Worm (Caenorhabditis elegans): ENCODE data around the gene msp-50.
A peak's percentile ranks its signal among the peaks of the same experiment; 100 is the strongest.

The msp-50 gene

DNA sequence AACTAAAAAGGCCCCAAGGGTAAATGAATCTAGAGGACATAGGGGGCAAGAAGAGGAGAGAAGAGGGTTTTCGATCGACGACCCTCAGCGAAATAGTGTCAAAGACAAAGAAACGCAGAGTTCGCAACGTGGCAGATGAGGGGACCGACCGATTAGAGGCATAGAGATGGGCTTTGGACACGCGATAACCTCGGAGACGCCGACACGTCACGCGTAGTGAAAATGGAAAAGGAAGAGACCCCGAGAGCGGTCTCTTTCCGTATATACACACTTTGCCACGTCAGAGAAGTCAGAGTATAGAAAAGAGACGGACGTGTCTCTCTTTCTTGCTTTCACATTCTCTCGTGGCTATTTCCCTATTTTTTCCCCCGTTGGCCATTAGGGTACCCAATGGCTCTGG is 18.1 kb upstream of the msp-50 start:
- TF ChIP-seq F13H6.1 (tag; optimal IDR thresholded peaks at IDR 0.05) (peak; percentile 80), ztf-1 (GFP tag; conservative IDR thresholded peaks at IDR 0.05) (no peak), mdl-1 (tag; optimal IDR thresholded peaks at IDR 0.05) (peak; percentile 75 to 85), nhr-23 (tag; optimal IDR thresholded peaks at IDR 0.05) (no peak), ztf-4 (tag; optimal IDR thresholded peaks at IDR 0.05) (no peak), nhr-12 (tag; optimal IDR thresholded peaks at IDR 0.05) (no peak), sma-9 (GFP tag; optimal IDR thresholded peaks at IDR 0.05) (peak; percentile 79), sma-9 (tag; optimal IDR thresholded peaks at IDR 0.05) (no peak), fos-1 (tag; optimal IDR thresholded peaks at IDR 0.05) (peak; percentile 48), sma-3 (GFP tag; optimal IDR thresholded peaks at IDR 0.05) (peak; percentile 22), C34F6.9 (tag; optimal IDR thresholded peaks at IDR 0.05) (peak; percentile 72), unc-55 (GFP tag; optimal IDR thresholded peaks at IDR 0.05) (peak; percentile 61), dmd-4 (tag; optimal IDR thresholded peaks at IDR 0.05) (no peak), ztf-11 (tag; optimal IDR thresholded peaks at IDR 0.05) (no peak), skn-1 (tag; optimal IDR thresholded peaks at IDR 0.05) (no peak), lin-39 (tag; optimal IDR thresholded peaks at IDR 0.05) (no peak), sem-4 (tag; optimal IDR thresholded peaks at IDR 0.05) (peak; percentile 56), alr-1 (tag; optimal IDR thresholded peaks at IDR 0.05) (no peak), zag-1 (tag; optimal IDR thresholded peaks at IDR 0.05) (peak; percentile 71), lin-11 (tag; optimal IDR thresholded peaks at IDR 0.05) (peak; percentile 49), lin-13 (GFP tag; optimal IDR thresholded peaks at IDR 0.05) (peak; percentile 55), nhr-129 (tag; optimal IDR thresholded peaks at IDR 0.05) (peak; percentile 77), blmp-1 (tag; optimal IDR thresholded peaks at IDR 0.05; ENCODE audit: insufficient read depth) (peak; percentile 74), unc-62 (GFP tag; optimal IDR thresholded peaks at IDR 0.05) (no peak), lsy-2 (tag; optimal IDR thresholded peaks at IDR 0.05) (peak; percentile 18 to 74), nhr-25 (tag; optimal IDR thresholded peaks at IDR 0.05) (peak; percentile 51), R02D3.7 (tag; optimal IDR thresholded peaks at IDR 0.05) (no peak), snpc-4 (tag; optimal IDR thresholded peaks at IDR 0.05) (peak; percentile 62), egl-27 (tag; optimal IDR thresholded peaks at IDR 0.05) (peak; percentile 54), Y55F3AM.14 (GFP tag; optimal IDR thresholded peaks at IDR 0.05) (peak; percentile 69), aly-2 (tag; optimal IDR thresholded peaks at IDR 0.05) (no peak), ZK546.5 (tag; optimal IDR thresholded peaks at IDR 0.05) (peak; percentile 6), unc-39 (tag; optimal IDR thresholded peaks at IDR 0.05) (no peak), nhr-10 (tag; optimal IDR thresholded peaks at IDR 0.05) (no peak), nhr-21 (tag; optimal IDR thresholded peaks at IDR 0.05) (peak; percentile 34), elt-1 (tag; optimal IDR thresholded peaks at IDR 0.05) (no peak)

DNA sequence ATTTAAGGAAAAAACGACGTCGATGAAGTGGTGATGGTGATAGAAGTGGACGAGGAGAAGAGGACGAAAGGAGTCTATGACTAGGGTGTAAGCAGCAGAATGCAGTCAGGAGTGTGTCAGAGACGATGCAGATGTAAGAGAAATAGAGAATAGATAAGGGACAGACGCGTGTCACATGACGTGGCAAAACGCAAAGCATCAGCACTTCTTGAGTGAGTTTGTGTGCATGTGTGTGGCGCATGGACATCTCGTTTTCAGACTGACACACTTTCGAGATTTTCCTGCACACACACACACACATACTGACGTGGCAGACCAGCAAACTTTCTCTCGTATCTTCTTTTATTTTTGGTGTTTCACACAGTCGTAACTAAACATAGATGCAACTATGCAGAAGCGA is 17.1 kb upstream of the msp-50 start:
- TF ChIP-seq nhr-25 (tag; optimal IDR thresholded peaks at IDR 0.05) = peak; percentile 56
- TF ChIP-seq lsy-2 (tag; optimal IDR thresholded peaks at IDR 0.05) = peak in 1 of 2 experiments; percentile 74
- TF ChIP-seq lin-13 (GFP tag; optimal IDR thresholded peaks at IDR 0.05) = peak; percentile 44
- peak; percentile 70 for TF ChIP-seq F13H6.1 (tag; optimal IDR thresholded peaks at IDR 0.05)
- TF ChIP-seq fos-1 (tag; optimal IDR thresholded peaks at IDR 0.05) = peak; percentile 76
- TF ChIP-seq zag-1 (tag; optimal IDR thresholded peaks at IDR 0.05) = peak; percentile 41
- no peak for TF ChIP-seq alr-1 (tag; optimal IDR thresholded peaks at IDR 0.05)
- TF ChIP-seq elt-3 (tag; optimal IDR thresholded peaks at IDR 0.05) = no peak
- TF ChIP-seq sma-9 (GFP tag; optimal IDR thresholded peaks at IDR 0.05) = peak; percentile 81
- no peak for TF ChIP-seq sma-9 (tag; optimal IDR thresholded peaks at IDR 0.05)
- TF ChIP-seq nhr-129 (tag; optimal IDR thresholded peaks at IDR 0.05) = peak; percentile 88
- TF ChIP-seq nhr-237 (tag; optimal IDR thresholded peaks at IDR 0.05) = no peak
- TF ChIP-seq mdl-1 (tag; optimal IDR thresholded peaks at IDR 0.05) = peak in 1 of 2 experiments; percentile 45
- TF ChIP-seq blmp-1 (tag; optimal IDR thresholded peaks at IDR 0.05; ENCODE audit: insufficient read depth) = peak; percentile 81
- TF ChIP-seq nhr-21 (tag; optimal IDR thresholded peaks at IDR 0.05) = peak; percentile 62
- TF ChIP-seq mab-5 (tag; optimal IDR thresholded peaks at IDR 0.05) = no peak
- peak; percentile 67 for TF ChIP-seq C34F6.9 (tag; optimal IDR thresholded peaks at IDR 0.05)
- peak; percentile 66 for TF ChIP-seq gmeb-1 (tag; optimal IDR thresholded peaks at IDR 0.05)
- TF ChIP-seq sma-3 (GFP tag; optimal IDR thresholded peaks at IDR 0.05) = peak; percentile 47
- peak; percentile 44 for TF ChIP-seq sem-4 (tag; optimal IDR thresholded peaks at IDR 0.05)

DNA sequence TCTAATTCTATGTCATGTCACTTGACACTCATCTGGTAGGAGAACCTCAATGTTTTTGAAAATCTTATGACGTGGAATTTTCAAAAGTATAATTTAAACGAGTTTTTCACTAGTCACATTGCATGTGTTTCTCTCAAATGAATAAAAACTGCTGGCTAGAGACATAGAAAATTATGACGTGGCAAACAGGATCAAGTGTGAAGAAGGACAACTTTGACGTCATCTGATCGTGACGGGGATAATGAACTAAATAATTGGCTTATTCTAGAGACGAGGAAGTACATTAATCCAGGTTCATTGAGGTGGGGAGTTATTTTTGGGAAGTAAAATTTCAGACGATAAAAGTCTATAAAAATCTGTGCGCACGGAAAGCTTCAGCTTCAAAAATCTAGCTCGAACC is 16.4 kb upstream of the msp-50 start:
- peak in 1 of 2 experiments; percentile 38 for TF ChIP-seq lsy-2 (tag; optimal IDR thresholded peaks at IDR 0.05)
- TF ChIP-seq nhr-25 (tag; optimal IDR thresholded peaks at IDR 0.05) = peak; percentile 40
- no peak for TF ChIP-seq elt-1 (tag; optimal IDR thresholded peaks at IDR 0.05)
